Worm (Caenorhabditis elegans) whole organism, L4 larva: Measurements from ENCODE around the gene Y43F8C.23.

Source experiments
- F49E8.2 ChIP-seq: sonication (generic microtip); optimal IDR thresholded peaks from 2 replicates; lab custom pipeline; 2016; ENCODE audit warnings: missing compliant biosample characterization, mild to moderate bottlenecking, missing genetic modification characterization, borderline replicate concordance
- Y5F2A.4 ChIP-seq: fragments of 200-800 bp; sonication (Bioruptor generic); optimal IDR thresholded peaks from 2 replicates; lab custom pipeline; 2018; ENCODE audit warnings: mild to moderate bottlenecking, missing genetic modification characterization, missing compliant biosample characterization
- ZK546.5 ChIP-seq, 2 experiments: sonication (generic microtip); optimal IDR thresholded peaks; 2 replicates each; lab custom pipeline; 2017; ENCODE audit warnings: missing biosample characterization in 2 of 2, missing genetic modification characterization in 2 of 2
- aha-1 ChIP-seq: fragments of 150-350 bp; peaks from one replicate; lab custom pipeline; 2014; ENCODE audit warnings: missing biosample characterization, missing genetic modification characterization
- arid-1 ChIP-seq: fragments of 200-800 bp; sonication (Bioruptor generic); conservative IDR thresholded peaks from 2 replicates; pipeline ENCODE4 v1.3.6; 2022; ENCODE audit warnings: missing genetic modification reagents, missing genetic modification characterization, missing compliant biosample characterization
- attf-4 ChIP-seq: sonication (generic microtip); optimal IDR thresholded peaks from 3 replicates; lab custom pipeline; 2017; ENCODE audit warnings: missing biosample characterization, missing genetic modification characterization
- ceh-28 ChIP-seq: fragments of 150-350 bp; optimal IDR thresholded peaks from 2 replicates; lab custom pipeline; 2014; ENCODE audit warnings: missing biosample characterization, missing genetic modification reagents, missing genetic modification characterization
- ceh-44 ChIP-seq: fragments of 200-800 bp; sonication (Bioruptor generic); IDR thresholded peaks from 2 replicates; pipeline ENCODE4 v1.3.6; 2022; ENCODE audit warnings: missing genetic modification reagents, missing genetic modification characterization, missing compliant biosample characterization
- cey-2 ChIP-seq: sonication (generic microtip); optimal IDR thresholded peaks from 3 replicates; lab custom pipeline; 2017; ENCODE audit warnings: missing genetic modification characterization, mild to moderate bottlenecking, missing compliant biosample characterization, antibody characterized with exemption, borderline replicate concordance; ENCODE audit not compliant: insufficient read depth
- ctbp-1 ChIP-seq: fragments of 200-800 bp; sonication (Bioruptor generic); IDR thresholded peaks from 2 replicates; pipeline ENCODE4 v1.3.6; 2022; ENCODE audit warnings: missing genetic modification reagents, missing genetic modification characterization, missing compliant biosample characterization
- daf-16 ChIP-seq, 3 experiments: sonication (generic microtip); optimal IDR thresholded peaks; 2 replicates each; lab custom pipeline; 2016 to 2017; ENCODE audit warnings: missing genetic modification characterization in 3 of 3, missing genetic modification reagents in 3 of 3, mild to moderate bottlenecking in 2 of 3, missing compliant biosample characterization in 2 of 3, missing biosample characterization in 1 of 3, moderate library complexity in 1 of 3
- daf-19 ChIP-seq: fragments of 200-800 bp; sonication (Bioruptor generic); conservative IDR thresholded peaks from 2 replicates; pipeline ENCODE4 v1.3.6; 2022; ENCODE audit warnings: missing genetic modification characterization, missing compliant biosample characterization
- dmd-6 ChIP-seq: fragments of 200-800 bp; sonication (Bioruptor generic); IDR thresholded peaks from 2 replicates; pipeline ENCODE4 v1.3.6; 2022; ENCODE audit warnings: missing genetic modification reagents, missing genetic modification characterization, missing compliant biosample characterization
- duxl-1 ChIP-seq: sonication (generic microtip); optimal IDR thresholded peaks from 2 replicates; lab custom pipeline; 2016; ENCODE audit warnings: mild to moderate bottlenecking, missing genetic modification characterization, moderate library complexity, missing compliant biosample characterization; ENCODE audit not compliant: poor library complexity
- egl-43 ChIP-seq: fragments of 200-800 bp; sonication (Bioruptor generic); IDR thresholded peaks from 2 replicates; pipeline ENCODE4 v1.3.6; 2022; ENCODE audit warnings: missing genetic modification reagents, missing genetic modification characterization, missing compliant biosample characterization
- hmg-1.1 ChIP-seq: fragments of 200-800 bp; sonication (Bioruptor generic); IDR thresholded peaks from 2 replicates; pipeline ENCODE4 v1.3.6; 2022; ENCODE audit warnings: missing genetic modification reagents, missing genetic modification characterization, missing compliant biosample characterization
- lin-13 ChIP-seq: fragments of 150-350 bp; optimal IDR thresholded peaks from 2 replicates; lab custom pipeline; 2014; ENCODE audit warnings: missing biosample characterization, missing genetic modification reagents, missing genetic modification characterization
- lin-15B ChIP-seq: fragments of 150-350 bp; sonication (generic microtip); optimal IDR thresholded peaks from 3 replicates; lab custom pipeline; 2014; ENCODE audit warnings: missing biosample characterization, missing genetic modification characterization
- lir-3 ChIP-seq: sonication (generic microtip); optimal IDR thresholded peaks from 2 replicates; lab custom pipeline; 2016; ENCODE audit warnings: mild to moderate bottlenecking, missing genetic modification characterization, missing compliant biosample characterization
- lsy-2 ChIP-seq, 2 experiments: fragments of 150-350 bp in 1 of 2; sonication (generic microtip) in 1 of 2; optimal IDR thresholded peaks; 2 replicates each; lab custom pipeline; 2014 to 2017; ENCODE audit warnings: missing biosample characterization in 2 of 2, missing genetic modification characterization in 2 of 2
- mdt-29 ChIP-seq: fragments of 200-800 bp; sonication (Bioruptor generic); IDR thresholded peaks from 2 replicates; pipeline ENCODE4 v1.3.6; 2022; ENCODE audit warnings: missing genetic modification reagents, missing genetic modification characterization, missing compliant biosample characterization
- mes-2 ChIP-seq: sonication (generic microtip); optimal IDR thresholded peaks from 2 replicates; lab custom pipeline; 2016; ENCODE audit warnings: missing genotype, mild to moderate bottlenecking, missing genetic modification characterization, missing compliant biosample characterization; ENCODE audit not compliant: poor library complexity, severe bottlenecking
- mxl-2 ChIP-seq: fragments of 200-800 bp; sonication (Bioruptor generic); conservative IDR thresholded peaks from 2 replicates; pipeline ENCODE4 v1.3.6; 2022; ENCODE audit warnings: missing genetic modification reagents, missing genetic modification characterization, missing compliant biosample characterization
- nhr-102 ChIP-seq: sonication (generic microtip); optimal IDR thresholded peaks from 2 replicates; lab custom pipeline; 2016; ENCODE audit warnings: mild to moderate bottlenecking, missing genetic modification characterization, moderate library complexity, missing compliant biosample characterization
- nhr-25 ChIP-seq: sonication (generic microtip); optimal IDR thresholded peaks from 2 replicates; lab custom pipeline; 2017; ENCODE audit warnings: missing genetic modification characterization, mild to moderate bottlenecking, missing compliant biosample characterization, antibody characterized with exemption, moderate library complexity, borderline replicate concordance; ENCODE audit not compliant: insufficient read depth
- nhr-28 ChIP-seq: fragments of 150-350 bp; optimal IDR thresholded peaks from 2 replicates; lab custom pipeline; 2014; ENCODE audit warnings: missing biosample characterization, missing genetic modification characterization
- nhr-76 ChIP-seq: fragments of 150-350 bp; optimal IDR thresholded peaks from 2 replicates; lab custom pipeline; 2014; ENCODE audit warnings: missing biosample characterization, missing genetic modification characterization
- nhr-77 ChIP-seq: fragments of 150-350 bp; optimal IDR thresholded peaks from 2 replicates; lab custom pipeline; 2014; ENCODE audit warnings: missing biosample characterization, missing genetic modification characterization
- pqm-1 ChIP-seq: sonication (generic microtip); optimal IDR thresholded peaks from 2 replicates; lab custom pipeline; 2017; ENCODE audit warnings: missing biosample characterization, missing genetic modification characterization
- set-16 ChIP-seq: fragments of 200-800 bp; sonication (Bioruptor generic); IDR thresholded peaks from 2 replicates; pipeline ENCODE4 v1.3.6; 2022; ENCODE audit warnings: missing genetic modification reagents, missing genetic modification characterization, missing compliant biosample characterization
- spr-1 ChIP-seq: sonication (generic microtip); optimal IDR thresholded peaks from 2 replicates; lab custom pipeline; 2016; ENCODE audit warnings: mild to moderate bottlenecking, missing genetic modification characterization, missing compliant biosample characterization
- tag-97 ChIP-seq: fragments of 200-800 bp; sonication (Bioruptor generic); IDR thresholded peaks from 2 replicates; pipeline ENCODE4 v1.3.6; 2022; ENCODE audit warnings: missing genetic modification characterization, missing compliant biosample characterization
- tra-1 ChIP-seq: fragments of 200-800 bp; sonication (Bioruptor generic); IDR thresholded peaks from 2 replicates; pipeline ENCODE4 v1.3.6; 2022; ENCODE audit warnings: missing genetic modification reagents, missing genetic modification characterization, missing compliant biosample characterization
- unc-130 ChIP-seq: sonication (generic microtip); optimal IDR thresholded peaks from 2 replicates; lab custom pipeline; 2016; ENCODE audit warnings: missing genetic modification reagents, missing genetic modification characterization, missing compliant biosample characterization
- unc-62 ChIP-seq, 3 experiments: fragments of 150-350 bp in 1 of 3; sonication (generic microtip); optimal IDR thresholded peaks in 2 of 3; peaks in 1 of 3; 1 replicate in 1 of 3; 2 replicates in 2 of 3; lab custom pipeline; 2014 to 2017; ENCODE audit warnings: missing biosample characterization in 3 of 3, missing genetic modification characterization in 3 of 3, missing genetic modification reagents in 3 of 3, missing genotype in 1 of 3
- vab-7 ChIP-seq: fragments of 200-800 bp; sonication (Bioruptor generic); IDR thresholded peaks from 2 replicates; pipeline ENCODE4 v1.3.6; 2022; ENCODE audit warnings: missing genetic modification reagents, missing genetic modification characterization, missing compliant biosample characterization
- zip-11 ChIP-seq: fragments of 200-800 bp; sonication (Bioruptor generic); IDR thresholded peaks from 2 replicates; pipeline ENCODE4 v1.3.6; 2022; ENCODE audit warnings: missing genetic modification characterization, missing compliant biosample characterization
- ztf-11 ChIP-seq: fragments of 150-350 bp; optimal IDR thresholded peaks from 2 replicates; lab custom pipeline; 2014; ENCODE audit warnings: missing biosample characterization, missing genetic modification characterization
- ztf-7 ChIP-seq: fragments of 150-350 bp; optimal IDR thresholded peaks from 2 replicates; lab custom pipeline; 2014; ENCODE audit warnings: missing biosample characterization, missing genetic modification characterization

Gene Y43F8C.23

ce11 chrV:19697348-19698172, 14.0 kb downstream of the Y43F8C.23 start, which contains the start of the genes Y43F8C.13 and ani-3 (continued):
- no peak for TF ChIP-seq unc-62 (GFP tag; optimal IDR thresholded peaks at IDR 0.05 in 1 of 2; lab: Kevin White, UChicago)
- no peak for TF ChIP-seq unc-62 (tag; optimal IDR thresholded peaks at IDR 0.05; lab: Kevin White, UChicago)
- TF ChIP-seq zip-11: no peak
- no peak for TF ChIP-seq daf-19 (GFP tag; lab: Robert Waterston, UW)
- peak; percentile 39 for TF ChIP-seq aha-1 (tag; lab: Kevin White, UChicago)
- no peak for TF ChIP-seq spr-1 (tag; lab: Kevin White, UChicago)
- peak; percentile 57 for TF ChIP-seq nhr-28
- peak; percentile 43; the same call in 1 of the 2 replicates for TF ChIP-seq dmd-6 (GFP tag; lab: Robert Waterston, UW)
- no peak for TF ChIP-seq nhr-76 (tag; lab: Kevin White, UChicago)
- TF ChIP-seq ztf-11: no peak
- TF ChIP-seq set-16: peak; percentile 75
- no peak for TF ChIP-seq attf-4
- no peak for TF ChIP-seq arid-1 (GFP tag; lab: Robert Waterston, UW)
- no peak for TF ChIP-seq F49E8.2
- no peak for TF ChIP-seq lir-3
- no peak for TF ChIP-seq tra-1 (GFP tag; lab: Robert Waterston, UW)
- no peak for TF ChIP-seq mdt-29
- no peak for TF ChIP-seq ZK546.5 (tag; optimal IDR thresholded peaks at IDR 0.05; lab: Kevin White, UChicago)

- TF ChIP-seq lsy-2 (tag; optimal IDR thresholded peaks at IDR 0.05; lab: Kevin White, UChicago) (no peak), egl-43 (no peak), ceh-28 (peak; percentile 74)
Observed at ce11 chrV:19691954-19692353, 19.6 kb downstream of the Y43F8C.23 start.

ce11 chrV:19691271-19691886, 20.2 kb downstream of the Y43F8C.23 start:
- TF ChIP-seq Y5F2A.4 (GFP tag; lab: Kevin White, UChicago): no peak
- no peak for TF ChIP-seq ceh-44 (GFP tag; lab: Robert Waterston, UW)
- TF ChIP-seq lin-15B (tag; lab: Kevin White, UChicago): no peak
- peak; percentile 88 for TF ChIP-seq ceh-28
- TF ChIP-seq vab-7 (GFP tag; lab: Robert Waterston, UW): no peak
- no peak for TF ChIP-seq tag-97

- TF ChIP-seq mxl-2 (GFP tag; lab: Robert Waterston, UW): no peak
- no peak for TF ChIP-seq unc-130 (GFP tag; lab: Kevin White, UChicago)
- TF ChIP-seq lin-13 (GFP tag; lab: Kevin White, UChicago): no peak
- no peak for TF ChIP-seq nhr-25
- no peak for TF ChIP-seq ztf-7 (tag; lab: Kevin White, UChicago)
- no peak for TF ChIP-seq spr-1 (tag; lab: Kevin White, UChicago)
Observed at ce11 chrV:19674543-19674942, 37.0 kb downstream of the Y43F8C.23 start, which contains the start of gene mrp-7. TSS of gene mrp-7 (plus strand) at chrV:19674843.

- TF ChIP-seq cey-2 (tag; lab: Kevin White, UChicago): no peak
- TF ChIP-seq duxl-1 (tag; lab: Kevin White, UChicago): no peak
- TF ChIP-seq hmg-1.1: no peak
- no peak for TF ChIP-seq daf-16 (GFP tag; optimal IDR thresholded peaks at IDR 0.05; lab: Kevin White, UChicago)
- no peak for TF ChIP-seq daf-16 (tag; optimal IDR thresholded peaks at IDR 0.05; lab: Kevin White, UChicago)
- no peak for TF ChIP-seq ZK546.5 (tag; optimal IDR thresholded peaks at IDR 0.05; lab: Kevin White, UChicago)
- no peak for TF ChIP-seq nhr-102
- TF ChIP-seq unc-62 (GFP tag; optimal IDR thresholded peaks at IDR 0.05 in 1 of 2; lab: Kevin White, UChicago): peak in 1 of 2 experiments; percentile 72
- TF ChIP-seq unc-62 (tag; optimal IDR thresholded peaks at IDR 0.05; lab: Kevin White, UChicago): no peak
- peak; percentile 11 for TF ChIP-seq mes-2 (tag; lab: Kevin White, UChicago)
- no peak for TF ChIP-seq ctbp-1
- TF ChIP-seq pqm-1: peak; percentile 32
- TF ChIP-seq nhr-77 (tag; lab: Kevin White, UChicago): no peak
- TF ChIP-seq mdt-29: no peak
Observed at ce11 chrV:19673298-19673903, 38.1 kb downstream of the Y43F8C.23 start.
